Fruit fly (Drosophila melanogaster) whole organism, embryonic: ENCODE measurements around the gene Polr3G.

Experiments
- Atf3 ChIP-seq: fragments of 200-800 bp; sonication (Bioruptor generic); optimal IDR thresholded peaks from 3 replicates; lab custom pipeline; 2016; ENCODE audit warnings: missing biosample characterization, missing genetic modification characterization
- Bdp1 ChIP-seq: fragments of 200-800 bp; sonication (Bioruptor generic); optimal IDR thresholded peaks from 3 replicates; lab custom pipeline; 2016; ENCODE audit warnings: missing biosample characterization, missing genetic modification characterization
- Bgb ChIP-seq: fragments of 200-800 bp; sonication (Bioruptor generic); IDR thresholded peaks from 2 replicates; pipeline ENCODE4 v1.3.6; 2022; ENCODE audit warnings: missing biosample characterization, missing genetic modification characterization; ENCODE audit not compliant: partially characterized antibody
- CG11247 ChIP-seq: fragments of 200-800 bp; sonication (Bioruptor generic); IDR thresholded peaks from 2 replicates; pipeline ENCODE4 v1.3.6; 2022; ENCODE audit warnings: missing biosample characterization, missing genetic modification characterization
- CG11696 ChIP-seq: fragments of 200-800 bp; sonication (Bioruptor generic); IDR thresholded peaks from 2 replicates; pipeline ENCODE4 v1.3.6; 2022; ENCODE audit warnings: missing biosample characterization, missing genetic modification characterization
- CG12391 ChIP-seq: fragments of 200-800 bp; sonication (Bioruptor generic); optimal IDR thresholded peaks from 3 replicates; lab custom pipeline; 2018; ENCODE audit warnings: missing biosample characterization, mild to moderate bottlenecking, missing genetic modification characterization, moderate library complexity
- CG13296 ChIP-seq: fragments of 200-800 bp; sonication (Bioruptor generic); optimal IDR thresholded peaks from 3 replicates; lab custom pipeline; 2018; ENCODE audit warnings: missing biosample characterization, mild to moderate bottlenecking, missing genetic modification characterization
- CG14441 ChIP-seq: fragments of 200-800 bp; sonication (Bioruptor generic); IDR thresholded peaks from 2 replicates; pipeline ENCODE4 v1.3.6; 2022; ENCODE audit warnings: missing biosample characterization, missing genetic modification characterization
- CG1529 ChIP-seq: fragments of 200-800 bp; sonication (Bioruptor generic); optimal IDR thresholded peaks from 3 replicates; lab custom pipeline; 2018; ENCODE audit warnings: missing biosample characterization, missing genetic modification characterization
- CG15479 ChIP-seq: fragments of 200-800 bp; sonication (Bioruptor generic); optimal IDR thresholded peaks from 3 replicates; lab custom pipeline; 2019; ENCODE audit warnings: missing biosample characterization, mild to moderate bottlenecking, missing genetic modification characterization, moderate library complexity
- CG15601 ChIP-seq: fragments of 200-800 bp; sonication (Bioruptor generic); optimal IDR thresholded peaks from 3 replicates; lab custom pipeline; 2019; ENCODE audit warnings: missing biosample characterization, mild to moderate bottlenecking, missing genetic modification characterization, moderate library complexity
- CG1602 ChIP-seq: fragments of 200-800 bp; sonication (Bioruptor generic); optimal IDR thresholded peaks from 3 replicates; lab custom pipeline; 2016; ENCODE audit warnings: missing biosample characterization, missing genetic modification characterization
- CG17361 ChIP-seq: fragments of 200-800 bp; sonication (Bioruptor generic); IDR thresholded peaks from 3 replicates; pipeline ENCODE4 v1.3.6; 2022; ENCODE audit warnings: missing biosample characterization, missing genetic modification characterization
- CG18262 ChIP-seq: fragments of 200-800 bp; optimal IDR thresholded peaks from 3 replicates; lab custom pipeline; 2019; ENCODE audit warnings: missing biosample characterization, mild to moderate bottlenecking, missing genetic modification characterization, moderate library complexity
- CG2712 ChIP-seq: fragments of 200-800 bp; optimal IDR thresholded peaks from 3 replicates; lab custom pipeline; 2019; ENCODE audit warnings: missing biosample characterization, mild to moderate bottlenecking, missing genetic modification characterization, moderate library complexity
- CG33213 ChIP-seq: fragments of 200-800 bp; sonication (Bioruptor generic); optimal IDR thresholded peaks from 3 replicates; lab custom pipeline; 2016; ENCODE audit warnings: missing biosample characterization, missing genetic modification characterization
- CG3847 ChIP-seq: fragments of 200-800 bp; sonication (Bioruptor generic); IDR thresholded peaks from 2 replicates; pipeline ENCODE4 v1.3.6; 2022; ENCODE audit warnings: missing biosample characterization, missing genetic modification characterization
- CG4730 ChIP-seq: fragments of 200-800 bp; sonication (Bioruptor generic); IDR thresholded peaks from 2 replicates; pipeline ENCODE4 v1.3.6; 2022; ENCODE audit warnings: missing biosample characterization, missing genetic modification characterization
- CG5953 ChIP-seq: fragments of 200-800 bp; sonication (Bioruptor generic); IDR thresholded peaks from 2 replicates; pipeline ENCODE4 v1.3.6; 2022; ENCODE audit warnings: missing biosample characterization, missing genetic modification characterization
- CG6272 ChIP-seq: fragments of 200-800 bp; sonication (Bioruptor generic); IDR thresholded peaks from 2 replicates; pipeline ENCODE4 v1.3.6; 2022; ENCODE audit warnings: missing biosample characterization, missing genetic modification characterization
- CG6765 ChIP-seq: fragments of 200-800 bp; sonication (Bioruptor generic); optimal IDR thresholded peaks from 3 replicates; lab custom pipeline; 2017; ENCODE audit warnings: missing biosample characterization, mild to moderate bottlenecking, missing genetic modification characterization
- CG7839 ChIP-seq: fragments of 200-800 bp; sonication (Bioruptor generic); optimal IDR thresholded peaks from 3 replicates; lab custom pipeline; 2018; ENCODE audit warnings: missing biosample characterization, mild to moderate bottlenecking, missing genetic modification characterization, moderate library complexity
- CG7963 ChIP-seq: fragments of 200-800 bp; sonication (Bioruptor generic); IDR thresholded peaks from 3 replicates; pipeline ENCODE4 v1.3.6; 2022; ENCODE audit warnings: missing biosample characterization, missing genetic modification characterization; ENCODE audit not compliant: partially characterized antibody
- CTCF ChIP-seq: fragments of 200-800 bp; sonication (Bioruptor generic); optimal IDR thresholded peaks from 2 replicates; lab custom pipeline; 2017; ENCODE audit warnings: missing biosample characterization, mild to moderate bottlenecking, missing genetic modification characterization, moderate library complexity
- CrebB ChIP-seq: fragments of 200-800 bp; sonication (Bioruptor generic); optimal IDR thresholded peaks from 3 replicates; lab custom pipeline; 2018; ENCODE audit warnings: missing biosample characterization, mild to moderate bottlenecking, missing genetic modification characterization
- D19B ChIP-seq: fragments of 200-800 bp; sonication (Bioruptor generic); optimal IDR thresholded peaks from 2 replicates; lab custom pipeline; 2017; ENCODE audit warnings: missing biosample characterization, mild to moderate bottlenecking, missing genetic modification characterization
- Deaf1 ChIP-seq: fragments of 200-800 bp; optimal IDR thresholded peaks from 3 replicates; lab custom pipeline; 2019; ENCODE audit warnings: missing biosample characterization, mild to moderate bottlenecking, missing genetic modification characterization, moderate library complexity
- Dip2 ChIP-seq: fragments of 200-800 bp; sonication (Bioruptor generic); IDR thresholded peaks from 2 replicates; pipeline ENCODE4 v1.3.6; 2022; ENCODE audit warnings: missing biosample characterization, missing genetic modification characterization
- Fer3 ChIP-seq: fragments of 200-800 bp; sonication (Bioruptor generic); optimal IDR thresholded peaks from 2 replicates; lab custom pipeline; 2018; ENCODE audit warnings: missing biosample characterization, mild to moderate bottlenecking, missing genetic modification characterization, moderate library complexity
- H15 ChIP-seq: fragments of 200-800 bp; sonication (Bioruptor generic); IDR thresholded peaks from 3 replicates; pipeline ENCODE4 v1.3.6; 2022; ENCODE audit warnings: missing biosample characterization, missing genetic modification characterization
- Hr51 ChIP-seq, 2 experiments: fragments of 200-800 bp; sonication (Bioruptor generic); optimal IDR thresholded peaks; 2 replicates in 1 of 2; 3 replicates in 1 of 2; lab custom pipeline; 2016 to 2018; ENCODE audit warnings: missing biosample characterization in 2 of 2, missing genetic modification characterization in 2 of 2, mild to moderate bottlenecking in 1 of 2, moderate library complexity in 1 of 2
- Jarid2 ChIP-seq: fragments of 200-800 bp; sonication (Bioruptor generic); optimal IDR thresholded peaks from 3 replicates; lab custom pipeline; 2017; ENCODE audit warnings: mild to moderate bottlenecking, missing biosample characterization, missing genetic modification reagents, missing genetic modification characterization
- Lpt ChIP-seq: fragments of >200 bp; optimal IDR thresholded peaks from 2 replicates; lab custom pipeline; 2018; ENCODE audit warnings: missing biosample characterization, missing genetic modification characterization
- MTF-1 ChIP-seq: fragments of 200-800 bp; sonication (Bioruptor generic); optimal IDR thresholded peaks from 2 replicates; lab custom pipeline; 2018; ENCODE audit warnings: missing biosample characterization, mild to moderate bottlenecking, missing genetic modification characterization, borderline replicate concordance
- Mes4 ChIP-seq: fragments of 200-800 bp; sonication (Bioruptor generic); optimal IDR thresholded peaks from 2 replicates; lab custom pipeline; 2016; ENCODE audit warnings: missing biosample characterization, missing genetic modification characterization
- Sry-δ ChIP-seq: fragments of 200-800 bp; sonication (Bioruptor generic); optimal IDR thresholded peaks from 2 replicates; lab custom pipeline; 2016; ENCODE audit warnings: missing biosample characterization, missing genetic modification characterization
- amos ChIP-seq: fragments of 200-800 bp; sonication (Bioruptor generic); IDR thresholded peaks from 2 replicates; pipeline ENCODE4 v1.3.6; 2022; ENCODE audit warnings: missing biosample characterization, missing genetic modification characterization; ENCODE audit not compliant: partially characterized antibody
- aop ChIP-seq: fragments of 200-800 bp; sonication (Bioruptor generic); IDR thresholded peaks from 2 replicates; pipeline ENCODE4 v1.3.6; 2022; ENCODE audit warnings: missing biosample characterization, missing genetic modification characterization
- ash1 ChIP-seq: fragments of 200-800 bp; sonication (Bioruptor generic); optimal IDR thresholded peaks from 2 replicates; lab custom pipeline; 2018; ENCODE audit warnings: missing biosample characterization, mild to moderate bottlenecking, missing genetic modification characterization
- croc ChIP-seq: fragments of 200-800 bp; sonication (Bioruptor generic); conservative IDR thresholded peaks from 3 replicates; pipeline ENCODE4 v1.3.6; 2022; ENCODE audit warnings: missing biosample characterization, missing genetic modification characterization
- fru ChIP-seq: fragments of >200 bp; optimal IDR thresholded peaks from 2 replicates; lab custom pipeline; 2017
- grau ChIP-seq: fragments of 200-800 bp; optimal IDR thresholded peaks from 3 replicates; lab custom pipeline; 2019; ENCODE audit warnings: missing biosample characterization, mild to moderate bottlenecking, missing genetic modification characterization, moderate library complexity
- h ChIP-seq: fragments of >200 bp; optimal IDR thresholded peaks from 2 replicates; lab custom pipeline; 2017
- onecut ChIP-seq: fragments of 200-800 bp; sonication (Bioruptor generic); IDR thresholded peaks from 2 replicates; pipeline ENCODE4 v1.3.6; 2022; ENCODE audit warnings: missing biosample characterization, missing genetic modification characterization
- org-1 ChIP-seq: fragments of 200-800 bp; sonication (Bioruptor generic); optimal IDR thresholded peaks from 2 replicates; lab custom pipeline; 2017; ENCODE audit warnings: missing biosample characterization, missing genetic modification characterization
- otp ChIP-seq: fragments of 200-800 bp; sonication (Bioruptor generic); IDR thresholded peaks from 3 replicates; pipeline ENCODE4, ENCODE4 v1.3.6; 2022; ENCODE audit warnings: missing biosample characterization, missing genetic modification characterization
- pb ChIP-seq: fragments of 200-800 bp; sonication (Bioruptor generic); optimal IDR thresholded peaks from 3 replicates; lab custom pipeline; 2016; ENCODE audit warnings: missing biosample characterization, missing genetic modification characterization
- pros ChIP-seq: fragments of 200-800 bp; sonication (Bioruptor generic); optimal IDR thresholded peaks from 3 replicates; lab custom pipeline; 2019; ENCODE audit warnings: missing biosample characterization, mild to moderate bottlenecking, missing genetic modification characterization, moderate library complexity
- scrt ChIP-seq: fragments of 200-800 bp; sonication (Bioruptor generic); optimal IDR thresholded peaks from 2 replicates; lab custom pipeline; 2018; ENCODE audit warnings: missing biosample characterization, mild to moderate bottlenecking, missing genetic modification characterization, moderate library complexity
- sna ChIP-seq: fragments of 200-800 bp; sonication (Bioruptor generic); IDR thresholded peaks from 2 replicates; pipeline ENCODE4 v1.3.6; 2022; ENCODE audit warnings: missing biosample characterization, missing genetic modification characterization; ENCODE audit not compliant: partially characterized antibody
- stc ChIP-seq: fragments of 200-800 bp; sonication (Bioruptor generic); IDR thresholded peaks from 2 replicates; pipeline ENCODE4 v1.3.6; 2022; ENCODE audit warnings: missing biosample characterization, missing genetic modification characterization
- unc-4 ChIP-seq: fragments of 200-800 bp; sonication (Bioruptor generic); IDR thresholded peaks from 2 replicates; pipeline ENCODE4 v1.3.6; 2022; ENCODE audit warnings: missing biosample characterization, missing genetic modification characterization; ENCODE audit not compliant: partially characterized antibody
- vnd ChIP-seq: fragments of 200-800 bp; sonication (Bioruptor generic); IDR thresholded peaks from 3 replicates; pipeline ENCODE4 v1.3.6; 2022; ENCODE audit warnings: missing biosample characterization, missing genetic modification characterization; ENCODE audit not compliant: partially characterized antibody

Gene Polr3G

DNA sequence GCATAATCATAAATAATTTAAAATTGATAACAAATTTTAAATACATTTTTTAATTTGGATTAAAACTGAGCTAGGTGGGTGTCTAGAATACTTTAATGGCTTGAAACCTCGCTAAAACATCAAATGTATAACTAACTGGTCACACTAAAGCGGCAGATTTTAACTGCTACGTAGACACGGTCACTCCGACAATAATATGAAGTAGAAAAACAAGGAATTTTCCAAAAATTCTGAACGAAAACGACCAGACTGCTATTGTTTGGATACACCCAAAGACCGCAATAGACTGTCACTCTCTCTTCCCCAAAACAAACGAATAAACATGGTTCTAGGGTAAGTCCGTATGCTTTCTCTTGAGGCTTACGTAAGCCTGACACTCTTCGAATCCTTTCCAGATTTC, 38.9 kb upstream of the Polr3G start, which contains the start of gene QIL1 (continued):
- peak; percentile 33; the same call in 1 of the 2 replicates for TF ChIP-seq Bgb (GFP tag; lab: Robert Waterston, UW)
- TF ChIP-seq CG18262 (tag; lab: Kevin White, UChicago) = no peak
- TF ChIP-seq CG11247 (GFP tag; lab: Robert Waterston, UW) = no peak
- TF ChIP-seq vnd (GFP tag; lab: Robert Waterston, UW) = no peak
- peak; percentile 29 for TF ChIP-seq Jarid2 (GFP tag; lab: Kevin White, UChicago)
- no peak for TF ChIP-seq CG15479
- no peak for TF ChIP-seq aop
- TF ChIP-seq Lpt (GFP tag; lab: Kevin White, UChicago) = no peak
- no peak for TF ChIP-seq Dip2 (GFP tag; lab: Robert Waterston, UW)
- TF ChIP-seq CG33213 (GFP tag; lab: Kevin White, UChicago) = peak; percentile 26
- no peak for TF ChIP-seq CG14441 (GFP tag; lab: Robert Waterston, UW)
- no peak for TF ChIP-seq CG1529 (GFP tag; lab: Kevin White, UChicago)
- TF ChIP-seq Deaf1 = no peak
- TF ChIP-seq CrebB (tag; lab: Kevin White, UChicago) = no peak
- 0 out of 3 replicates have a peak, but pooled peaks have one; percentile 33 for TF ChIP-seq CG17361 (GFP tag; lab: Robert Waterston, UW)
- TF ChIP-seq pros (GFP tag; lab: Kevin White, UChicago) = no peak
- no peak for TF ChIP-seq croc
- no peak for TF ChIP-seq otp
- peak; percentile 31; the same call in 1 of the 2 replicates for TF ChIP-seq amos (GFP tag; lab: Robert Waterston, UW)
- TF ChIP-seq D19B (GFP tag; lab: Kevin White, UChicago) = no peak
- no peak for TF ChIP-seq Fer3
- no peak for TF ChIP-seq CG13296 (GFP tag; lab: Kevin White, UChicago)
- no peak for TF ChIP-seq H15 (GFP tag; lab: Robert Waterston, UW)
- TF ChIP-seq fru (lab: Kevin White, UChicago) = no peak
- TF ChIP-seq Atf3 = no peak
- no peak for TF ChIP-seq MTF-1 (GFP tag; lab: Kevin White, UChicago)
- no peak for TF ChIP-seq Hr51 (GFP tag; optimal IDR thresholded peaks at IDR 0.05; lab: Kevin White, UChicago)
- no peak for TF ChIP-seq CG5953 (GFP tag; lab: Robert Waterston, UW)
- TF ChIP-seq CG1602 (GFP tag; lab: Kevin White, UChicago) = no peak
- peak; percentile 27 for TF ChIP-seq CG12391
- no peak for TF ChIP-seq pb (GFP tag; lab: Kevin White, UChicago)
- TF ChIP-seq ash1 (GFP tag; lab: Kevin White, UChicago) = no peak
- TF ChIP-seq h (lab: Kevin White, UChicago) = no peak
- no peak for TF ChIP-seq sna (GFP tag; lab: Robert Waterston, UW)
- no peak for TF ChIP-seq onecut
- no peak for TF ChIP-seq CG6765 (GFP tag; lab: Kevin White, UChicago)
- no peak for TF ChIP-seq unc-4 (GFP tag; lab: Robert Waterston, UW)
- no peak for TF ChIP-seq CG6272 (GFP tag; lab: Robert Waterston, UW)
- peak; percentile 31 for TF ChIP-seq Sry-δ (GFP tag; lab: Kevin White, UChicago)
- TF ChIP-seq CTCF = peak; percentile 61
- peak; percentile 29 for TF ChIP-seq grau (tag; lab: Kevin White, UChicago)
- TF ChIP-seq Mes4 (GFP tag; lab: Kevin White, UChicago) = no peak
- no peak for TF ChIP-seq Bdp1 (GFP tag; lab: Kevin White, UChicago)
- no peak for TF ChIP-seq CG4730
- no peak for TF ChIP-seq stc (GFP tag; lab: Robert Waterston, UW)
- TF ChIP-seq CG2712 (tag; lab: Kevin White, UChicago) = peak; percentile 40
- TF ChIP-seq CG7963 (GFP tag; lab: Robert Waterston, UW) = no peak
- TF ChIP-seq scrt = no peak
- no peak for TF ChIP-seq CG11696 (GFP tag; lab: Robert Waterston, UW)
- peak; percentile 35 for TF ChIP-seq CG15601 (tag; lab: Kevin White, UChicago)
- peak; percentile 63 for TF ChIP-seq CG3847 (GFP tag; lab: Robert Waterston, UW)
- no peak for TF ChIP-seq org-1 (GFP tag; lab: Kevin White, UChicago)
- no peak for TF ChIP-seq CG7839 (tag; lab: Kevin White, UChicago)
